Fruit fly (Drosophila melanogaster): Measurements from ENCODE around the gene CG42613.

The CG42613 gene

dm6 chr3R:18924636-18924977 is 4.4 kb upstream of the CG42613 start:
- TF ChIP-seq br (GFP tag; optimal IDR thresholded peaks at IDR 0.05) = no peak
- TF ChIP-seq GATAd (GFP tag; optimal IDR thresholded peaks at IDR 0.05) = no peak
- TF ChIP-seq lola (GFP tag; optimal IDR thresholded peaks at IDR 0.05) = no peak
- TF ChIP-seq brk (GFP tag; optimal IDR thresholded peaks at IDR 0.05) = no peak
- TF ChIP-seq Jra (GFP tag; optimal IDR thresholded peaks at IDR 0.05) = no peak
- TF ChIP-seq rgr (GFP tag; optimal IDR thresholded peaks at IDR 0.05) = no peak
- no peak for TF ChIP-seq CG9705 (GFP tag; optimal IDR thresholded peaks at IDR 0.05)
- no peak for TF ChIP-seq Abd-B (GFP tag; optimal IDR thresholded peaks at IDR 0.05)
- no peak for TF ChIP-seq Vsx2 (GFP tag; optimal IDR thresholded peaks at IDR 0.05; ENCODE audit: partially characterized antibody)
- TF ChIP-seq HLH106 (tag; optimal IDR thresholded peaks at IDR 0.05) = no peak
- TF ChIP-seq jim (GFP tag; optimal IDR thresholded peaks at IDR 0.05) = no peak
- TF ChIP-seq psq (GFP tag; optimal IDR thresholded peaks at IDR 0.05) = no peak
- no peak for TF ChIP-seq Dif (GFP tag; optimal IDR thresholded peaks at IDR 0.05; ENCODE audit: partially characterized antibody)
- no peak for TF ChIP-seq foxo (GFP tag; optimal IDR thresholded peaks at IDR 0.05)
- TF ChIP-seq Sp1 (GFP tag; optimal IDR thresholded peaks at IDR 0.05) = no peak
- TF ChIP-seq fru (GFP tag; optimal IDR thresholded peaks at IDR 0.05) = no peak
- TF ChIP-seq usp (GFP tag; optimal IDR thresholded peaks at IDR 0.05) = no peak
- TF ChIP-seq Hr83 (GFP tag; optimal IDR thresholded peaks at IDR 0.05; ENCODE audit: poor library complexity, severe bottlenecking) = no peak

dm6 chr3R:18928346-18928917 is 564 bp upstream of the CG42613 start, which contains the start of gene Mpc1:
TSS of gene Mpc1 (minus strand) at chr3R:18928659.
- TF ChIP-seq fru (GFP tag; optimal IDR thresholded peaks at IDR 0.05) (no peak), HLH106 (tag; optimal IDR thresholded peaks at IDR 0.05) (no peak), tai (GFP tag; optimal IDR thresholded peaks at IDR 0.05) (peak; percentile 47), jim (GFP tag; optimal IDR thresholded peaks at IDR 0.05) (no peak), lola (GFP tag; optimal IDR thresholded peaks at IDR 0.05) (no peak), dl (GFP tag; optimal IDR thresholded peaks at IDR 0.05; ENCODE audit: insufficient read depth in 1 of 2, partially characterized antibody in 2 of 2) (no peak), foxo (GFP tag; optimal IDR thresholded peaks at IDR 0.05) (peak in 1 of 2 experiments; percentile 27), usp (GFP tag; optimal IDR thresholded peaks at IDR 0.05) (no peak), Hnf4 (GFP tag; optimal IDR thresholded peaks at IDR 0.05) (peak; percentile 4), N (GFP tag; optimal IDR thresholded peaks at IDR 0.05) (no peak), psq (GFP tag; optimal IDR thresholded peaks at IDR 0.05) (peak; percentile 26), woc (GFP tag; optimal IDR thresholded peaks at IDR 0.05) (peak; percentile 43), Rel (GFP tag; optimal IDR thresholded peaks at IDR 0.05) (no peak), Rel (tag; optimal IDR thresholded peaks at IDR 0.05) (peak; percentile 100), sage (GFP tag; optimal IDR thresholded peaks at IDR 0.05) (no peak)

dm6 chr3R:18931725-18932124 is 2.7 kb downstream of the CG42613 start:
- TF ChIP-seq OdsH (GFP tag; optimal IDR thresholded peaks at IDR 0.05) (no peak), dsf (GFP tag; optimal IDR thresholded peaks at IDR 0.05; ENCODE audit: borderline replicate concordance) (no peak), Hnf4 (GFP tag; optimal IDR thresholded peaks at IDR 0.05) (no peak), br (GFP tag; optimal IDR thresholded peaks at IDR 0.05) (no peak)

- TF ChIP-seq h (GFP tag; optimal IDR thresholded peaks at IDR 0.05) (no peak), Dfd (GFP tag; optimal IDR thresholded peaks at IDR 0.05) (peak; percentile 78)
Measured at dm6 chr3R:18947307-18947706, 18.3 kb downstream of the CG42613 start.

dm6 chr3R:18949131-18949530 is 20.1 kb downstream of the CG42613 start:
- TF ChIP-seq h (GFP tag; optimal IDR thresholded peaks at IDR 0.05) (no peak), Dif (GFP tag; optimal IDR thresholded peaks at IDR 0.05; ENCODE audit: partially characterized antibody) (no peak), Abd-B (GFP tag; optimal IDR thresholded peaks at IDR 0.05) (no peak), woc (GFP tag; optimal IDR thresholded peaks at IDR 0.05) (no peak), Jra (GFP tag; optimal IDR thresholded peaks at IDR 0.05) (no peak), ey (GFP tag; optimal IDR thresholded peaks at IDR 0.05) (no peak), HLH106 (tag; optimal IDR thresholded peaks at IDR 0.05) (no peak), Mio (GFP tag; optimal IDR thresholded peaks at IDR 0.05) (no peak), foxo (GFP tag; optimal IDR thresholded peaks at IDR 0.05) (no peak), CG9705 (GFP tag; optimal IDR thresholded peaks at IDR 0.05) (no peak)

Measured in whole organism, wandering third instar larva.